Fruit fly (Drosophila melanogaster): ENCODE results near the gene dnt.

Gene dnt

dm6 chr2L:19323530-19324023 lies 39.5 kb downstream of the dnt start (continued):
- no peak for TF ChIP-seq Ada2b (GFP tag; IDR thresholded peaks at IDR 0.05)
- TF ChIP-seq corto (GFP tag; optimal IDR thresholded peaks at IDR 0.05), result no peak
- TF ChIP-seq sens-2 (GFP tag; IDR thresholded peaks at IDR 0.05), result peak; percentile 71; the same call in 1 of the 2 replicates
- no peak for TF ChIP-seq CG11456 (GFP tag; IDR thresholded peaks at IDR 0.05)
- TF ChIP-seq CG18011 (GFP tag; optimal IDR thresholded peaks at IDR 0.05), result no peak
- TF ChIP-seq twi (tag; optimal IDR thresholded peaks at IDR 0.05), result peak; percentile 60
- no peak for TF ChIP-seq so (GFP tag; IDR thresholded peaks at IDR 0.05)
- TF ChIP-seq CG16863 (GFP tag; optimal IDR thresholded peaks at IDR 0.05), result no peak
- no peak for TF ChIP-seq Lim3 (GFP tag; IDR thresholded peaks at IDR 0.05)
- TF ChIP-seq ato (GFP tag; IDR thresholded peaks at IDR 0.05; ENCODE audit: partially characterized antibody), result no peak

- TF ChIP-seq NfI (GFP tag; optimal IDR thresholded peaks at IDR 0.05), result no peak
- TF ChIP-seq Aef1 (GFP tag; IDR thresholded peaks at IDR 0.05), result no peak
- peak; percentile 98 for TF ChIP-seq twi (tag; optimal IDR thresholded peaks at IDR 0.05)
- TF ChIP-seq sima (GFP tag; optimal IDR thresholded peaks at IDR 0.05), result no peak
- TF ChIP-seq CG2889 (GFP tag; IDR thresholded peaks at IDR 0.05), result no peak
- no peak for TF ChIP-seq nau (GFP tag; optimal IDR thresholded peaks at IDR 0.05)
- peak; percentile 30 for TF ChIP-seq org-1 (GFP tag; optimal IDR thresholded peaks at IDR 0.05)
- TF ChIP-seq CG33213 (GFP tag; optimal IDR thresholded peaks at IDR 0.05), result no peak
- TF ChIP-seq CG2199 (GFP tag; IDR thresholded peaks at IDR 0.05), result 0 out of 3 replicates have a peak, but pooled peaks have one; percentile 4
- no peak for TF ChIP-seq cg (GFP tag; optimal IDR thresholded peaks at IDR 0.05)
- no peak for TF ChIP-seq D (optimal IDR thresholded peaks at IDR 0.05)
- TF ChIP-seq D (GFP tag; optimal IDR thresholded peaks at IDR 0.05), result no peak
- TF ChIP-seq lov (optimal IDR thresholded peaks at IDR 0.05), result no peak
- TF ChIP-seq lov (GFP tag; IDR thresholded peaks at IDR 0.05), result no peak
- no peak for TF ChIP-seq prd (optimal IDR thresholded peaks at IDR 0.05)
- TF ChIP-seq prd (GFP tag; IDR thresholded peaks at IDR 0.05), result 0 out of 3 replicates have a peak, but pooled peaks have one; percentile 31
- peak; percentile 74 for TF ChIP-seq CG15479 (GFP tag; optimal IDR thresholded peaks at IDR 0.05)
- TF ChIP-seq CG1529 (GFP tag; optimal IDR thresholded peaks at IDR 0.05), result no peak
- TF ChIP-seq Bteb2 (GFP tag; optimal IDR thresholded peaks at IDR 0.05), result no peak
- TF ChIP-seq hth (optimal IDR thresholded peaks at IDR 0.05), result peak; percentile 95
- no peak for TF ChIP-seq CG10147 (GFP tag; optimal IDR thresholded peaks at IDR 0.05)
- TF ChIP-seq hb (GFP tag; IDR thresholded peaks at IDR 0.05; ENCODE audit: partially characterized antibody), result no peak
- TF ChIP-seq ttk (GFP tag; IDR thresholded peaks at IDR 0.05), result no peak
- TF ChIP-seq fd96Cb (tag; optimal IDR thresholded peaks at IDR 0.05), result no peak
- TF ChIP-seq wek (GFP tag; optimal IDR thresholded peaks at IDR 0.05), result no peak
- no peak for TF ChIP-seq CG8944 (GFP tag; optimal IDR thresholded peaks at IDR 0.05)
- no peak for TF ChIP-seq pnt (GFP tag; optimal IDR thresholded peaks at IDR 0.05)
- no peak for TF ChIP-seq CG8765 (GFP tag; IDR thresholded peaks at IDR 0.05)
- TF ChIP-seq jigr1 (GFP tag; IDR thresholded peaks at IDR 0.05), result no peak
- no peak for TF ChIP-seq lbe (GFP tag; optimal IDR thresholded peaks at IDR 0.05)
- TF ChIP-seq CG18764 (GFP tag; optimal IDR thresholded peaks at IDR 0.05), result no peak
Measured at dm6 chr2L:19322744-19323143, 40.3 kb downstream of the dnt start.

Measured in whole organism, embryonic.